Fruit fly (Drosophila melanogaster) whole organism, embryonic: ENCODE data around the gene CG15336.

ENCODE experiments used
- Blimp-1 ChIP-seq: fragments of 200-800 bp; sonication (Bioruptor generic); optimal IDR thresholded peaks from 3 replicates; lab custom pipeline; 2018; ENCODE audit warnings: missing biosample characterization, missing genetic modification characterization, mild to moderate bottlenecking, moderate library complexity, missing genetic modification reagents
- CG10431 ChIP-seq: fragments of 200-800 bp; sonication (Bioruptor generic); optimal IDR thresholded peaks from 3 replicates; lab custom pipeline; 2018; ENCODE audit warnings: missing biosample characterization, mild to moderate bottlenecking, missing genetic modification characterization
- CG11398 ChIP-seq: fragments of 200-800 bp; sonication (Bioruptor generic); optimal IDR thresholded peaks from 2 replicates; lab custom pipeline; 2016; ENCODE audit warnings: missing biosample characterization, missing genetic modification characterization
- CG11504 ChIP-seq: fragments of 200-800 bp; sonication (Bioruptor generic); optimal IDR thresholded peaks from 3 replicates; lab custom pipeline; 2019; ENCODE audit warnings: missing biosample characterization, mild to moderate bottlenecking, missing genetic modification characterization, moderate library complexity
- CG11695 ChIP-seq: fragments of 200-800 bp; sonication (Bioruptor generic); IDR thresholded peaks from 3 replicates; pipeline ENCODE4 v1.3.6; 2022; ENCODE audit warnings: missing biosample characterization, missing genetic modification characterization
- CG13287 ChIP-seq: fragments of 200-800 bp; sonication (Bioruptor generic); IDR thresholded peaks from 2 replicates; pipeline ENCODE4 v1.3.6; 2022; ENCODE audit warnings: missing biosample characterization, missing genetic modification characterization; ENCODE audit not compliant: partially characterized antibody
- CG15011 ChIP-seq: fragments of 200-800 bp; sonication (Bioruptor generic); optimal IDR thresholded peaks from 3 replicates; lab custom pipeline; 2018; ENCODE audit warnings: missing biosample characterization, mild to moderate bottlenecking, missing genetic modification characterization
- CG15073 ChIP-seq: fragments of 200-800 bp; sonication (Bioruptor generic); optimal IDR thresholded peaks from 2 replicates; lab custom pipeline; 2016; ENCODE audit warnings: missing biosample characterization, missing genetic modification characterization
- CG15269 ChIP-seq: fragments of 200-800 bp; sonication (Bioruptor generic); optimal IDR thresholded peaks from 2 replicates; lab custom pipeline; 2018; ENCODE audit warnings: missing biosample characterization, mild to moderate bottlenecking, missing genetic modification characterization, moderate library complexity
- CG15479 ChIP-seq: fragments of 200-800 bp; sonication (Bioruptor generic); optimal IDR thresholded peaks from 3 replicates; lab custom pipeline; 2019; ENCODE audit warnings: missing biosample characterization, mild to moderate bottlenecking, missing genetic modification characterization, moderate library complexity
- CG1603 ChIP-seq: fragments of 200-800 bp; sonication (Bioruptor generic); optimal IDR thresholded peaks from 2 replicates; lab custom pipeline; 2019; ENCODE audit warnings: missing biosample characterization, mild to moderate bottlenecking, missing genetic modification characterization, moderate library complexity
- CG17359 ChIP-seq: fragments of 200-800 bp; sonication (Bioruptor generic); optimal IDR thresholded peaks from 3 replicates; lab custom pipeline; 2018; ENCODE audit warnings: missing biosample characterization, mild to moderate bottlenecking, missing genetic modification characterization, moderate library complexity
- CG17568 ChIP-seq: fragments of 200-800 bp; sonication (Bioruptor generic); optimal IDR thresholded peaks from 2 replicates; lab custom pipeline; 2018; ENCODE audit warnings: missing biosample characterization, mild to moderate bottlenecking, missing genetic modification characterization, moderate library complexity
- CG2199 ChIP-seq: fragments of 200-800 bp; sonication (Bioruptor generic); IDR thresholded peaks from 3 replicates; pipeline ENCODE4 v1.3.6; 2022; ENCODE audit warnings: missing biosample characterization, missing genetic modification characterization
- CG3281 ChIP-seq: fragments of 200-800 bp; sonication (Bioruptor generic); optimal IDR thresholded peaks from 3 replicates; lab custom pipeline; 2017; ENCODE audit warnings: missing biosample characterization, mild to moderate bottlenecking, missing genetic modification characterization
- CG42726 ChIP-seq: fragments of 200-800 bp; sonication (Bioruptor generic); IDR thresholded peaks from 2 replicates; pipeline ENCODE4 v1.3.6; 2022; ENCODE audit warnings: missing biosample characterization, missing genetic modification characterization; ENCODE audit not compliant: partially characterized antibody
- CG4282 ChIP-seq: fragments of 200-800 bp; sonication (Bioruptor generic); optimal IDR thresholded peaks from 2 replicates; lab custom pipeline; 2016; ENCODE audit warnings: missing biosample characterization, missing genetic modification characterization
- CG6683 ChIP-seq: fragments of 200-800 bp; sonication (Bioruptor generic); optimal IDR thresholded peaks from 2 replicates; lab custom pipeline; 2017; ENCODE audit warnings: missing biosample characterization, mild to moderate bottlenecking, missing genetic modification characterization, missing genetic modification reagents
- CTCF ChIP-seq: fragments of 200-800 bp; sonication (Bioruptor generic); optimal IDR thresholded peaks from 2 replicates; lab custom pipeline; 2017; ENCODE audit warnings: missing biosample characterization, mild to moderate bottlenecking, missing genetic modification characterization, moderate library complexity
- Dad ChIP-seq: fragments of 200-800 bp; sonication (Bioruptor generic); optimal IDR thresholded peaks from 3 replicates; lab custom pipeline; 2016; ENCODE audit warnings: missing biosample characterization, missing genetic modification characterization
- Dbx ChIP-seq: fragments of 200-800 bp; sonication (Bioruptor generic); IDR thresholded peaks from 3 replicates; pipeline ENCODE4 v1.3.6; 2022; ENCODE audit warnings: missing biosample characterization, missing genetic modification characterization
- Doc3 ChIP-seq: fragments of 200-800 bp; sonication (Bioruptor generic); IDR thresholded peaks from 3 replicates; pipeline ENCODE4 v1.3.6; 2022; ENCODE audit warnings: missing biosample characterization, missing genetic modification characterization; ENCODE audit not compliant: partially characterized antibody
- Dref ChIP-seq: fragments of 200-800 bp; sonication (Bioruptor generic); IDR thresholded peaks from 2 replicates; pipeline ENCODE4 v1.3.6; 2022; ENCODE audit warnings: missing biosample characterization, missing genetic modification characterization
- ERR ChIP-seq: fragments of 200-800 bp; sonication (Bioruptor generic); optimal IDR thresholded peaks from 2 replicates; lab custom pipeline; 2016; ENCODE audit warnings: missing biosample characterization, missing genetic modification characterization
- Eip74EF ChIP-seq, 2 experiments: fragments of 200-800 bp in 1 of 2; fragments of >200 bp in 1 of 2; sonication (Bioruptor generic) in 1 of 2; optimal IDR thresholded peaks; 2 replicates each; lab custom pipeline; 2017 to 2019; ENCODE audit warnings: missing biosample characterization in 2 of 2, missing genetic modification characterization in 2 of 2, mild to moderate bottlenecking in 1 of 2, moderate library complexity in 1 of 2
- HLH3B ChIP-seq: fragments of 200-800 bp; sonication (Bioruptor generic); IDR thresholded peaks from 2 replicates; pipeline ENCODE4 v1.3.6; 2022; ENCODE audit warnings: missing biosample characterization, missing genetic modification characterization
- Lhr ChIP-seq: fragments of 200-800 bp; sonication (Bioruptor generic); optimal IDR thresholded peaks from 3 replicates; lab custom pipeline; 2017; ENCODE audit warnings: mild to moderate bottlenecking, missing biosample characterization, missing genetic modification reagents, missing genetic modification characterization
- Max ChIP-seq: fragments of 200-800 bp; sonication (Bioruptor generic); optimal IDR thresholded peaks from 2 replicates; lab custom pipeline; 2016; ENCODE audit warnings: missing biosample characterization, mild to moderate bottlenecking, missing genetic modification characterization
- NK7.1 ChIP-seq: fragments of 200-800 bp; sonication (Bioruptor generic); optimal IDR thresholded peaks from 3 replicates; lab custom pipeline; 2016; ENCODE audit warnings: missing biosample characterization, missing genetic modification characterization
- NfI ChIP-seq: fragments of 200-800 bp; sonication (Bioruptor generic); optimal IDR thresholded peaks from 3 replicates; lab custom pipeline; 2018; ENCODE audit warnings: missing biosample characterization, mild to moderate bottlenecking, missing genetic modification characterization, moderate library complexity
- Sin3A ChIP-seq: fragments of >200 bp; optimal IDR thresholded peaks from 2 replicates; lab custom pipeline; 2018
- Usf ChIP-seq: fragments of 200-800 bp; sonication (Bioruptor generic); optimal IDR thresholded peaks from 2 replicates; lab custom pipeline; 2017; ENCODE audit warnings: missing genotype, missing biosample characterization, missing genetic modification characterization
- Vsx1 ChIP-seq: fragments of 200-800 bp; sonication (Bioruptor generic); optimal IDR thresholded peaks from 2 replicates; lab custom pipeline; 2017; ENCODE audit warnings: missing biosample characterization, mild to moderate bottlenecking, missing genetic modification characterization, missing genetic modification reagents
- abd-A ChIP-seq: fragments of 200-800 bp; sonication (Bioruptor generic); optimal IDR thresholded peaks from 3 replicates; lab custom pipeline; 2019; ENCODE audit warnings: missing biosample characterization, mild to moderate bottlenecking, missing genetic modification characterization, moderate library complexity
- ase ChIP-seq: fragments of 200-800 bp; sonication (Bioruptor generic); IDR thresholded peaks from 3 replicates; pipeline ENCODE4 v1.3.6; 2022; ENCODE audit warnings: missing biosample characterization, missing genetic modification characterization
- caup ChIP-seq: fragments of 200-800 bp; sonication (Bioruptor generic); optimal IDR thresholded peaks from 3 replicates; lab custom pipeline; 2017; ENCODE audit warnings: missing biosample characterization, mild to moderate bottlenecking, missing genetic modification characterization, moderate library complexity; ENCODE audit not compliant: severe bottlenecking
- chinmo ChIP-seq: fragments of 200-800 bp; sonication (Bioruptor generic); IDR thresholded peaks from 4 replicates; pipeline ENCODE4 v1.3.6; 2022; ENCODE audit warnings: missing biosample characterization, missing genetic modification characterization; ENCODE audit not compliant: partially characterized antibody
- disco-r ChIP-seq: fragments of 200-800 bp; sonication (Bioruptor generic); optimal IDR thresholded peaks from 2 replicates; lab custom pipeline; 2016; ENCODE audit warnings: missing biosample characterization, missing genetic modification characterization
- esg ChIP-seq: fragments of 200-800 bp; sonication (Bioruptor generic); conservative IDR thresholded peaks from 2 replicates; pipeline ENCODE4 v1.3.6; 2022; ENCODE audit warnings: missing biosample characterization, missing genetic modification characterization
- exex ChIP-seq: fragments of 200-800 bp; sonication (Bioruptor generic); optimal IDR thresholded peaks from 4 replicates; lab custom pipeline; 2018; ENCODE audit warnings: missing biosample characterization, mild to moderate bottlenecking, missing genetic modification characterization, moderate library complexity
- gce ChIP-seq: fragments of 200-800 bp; sonication (Bioruptor generic); IDR thresholded peaks from 3 replicates; pipeline ENCODE4 v1.3.6; 2022; ENCODE audit warnings: missing biosample characterization, missing genetic modification characterization
- hkb ChIP-seq, 2 experiments: fragments of 200-800 bp in 1 of 2; fragments of >200 bp in 1 of 2; sonication (Bioruptor generic) in 1 of 2; IDR thresholded peaks in 1 of 2; optimal IDR thresholded peaks in 1 of 2; 2 replicates each; pipeline versions ENCODE4 v1.3.6 to Lab custom; 2017 to 2022; ENCODE audit warnings: missing biosample characterization in 1 of 2, missing genetic modification characterization in 1 of 2
- jing ChIP-seq: fragments of 200-800 bp; sonication (Bioruptor generic); optimal IDR thresholded peaks from 2 replicates; lab custom pipeline; 2018; ENCODE audit warnings: missing biosample characterization, mild to moderate bottlenecking, missing genetic modification characterization
- kah ChIP-seq: fragments of 200-800 bp; sonication (Bioruptor generic); optimal IDR thresholded peaks from 2 replicates; lab custom pipeline; 2018; ENCODE audit warnings: missing biosample characterization, mild to moderate bottlenecking, missing genetic modification characterization
- mirr ChIP-seq: fragments of 200-800 bp; sonication (Bioruptor generic); optimal IDR thresholded peaks from 3 replicates; lab custom pipeline; 2018; ENCODE audit warnings: missing biosample characterization, mild to moderate bottlenecking, missing genetic modification characterization
- psq ChIP-seq: fragments of 200-800 bp; sonication (Bioruptor generic); optimal IDR thresholded peaks from 2 replicates; lab custom pipeline; 2017; ENCODE audit warnings: missing biosample characterization, missing genetic modification characterization
- sug ChIP-seq: fragments of 200-800 bp; optimal IDR thresholded peaks from 2 replicates; lab custom pipeline; 2019; ENCODE audit warnings: missing biosample characterization, mild to moderate bottlenecking, missing genetic modification characterization, moderate library complexity
- tap ChIP-seq: fragments of 200-800 bp; optimal IDR thresholded peaks from 3 replicates; lab custom pipeline; 2019; ENCODE audit warnings: missing biosample characterization, mild to moderate bottlenecking, missing genetic modification characterization, moderate library complexity
- toy ChIP-seq: fragments of 200-800 bp; sonication (Bioruptor generic); IDR thresholded peaks from 2 replicates; pipeline ENCODE4 v1.3.6; 2022; ENCODE audit warnings: missing biosample characterization, missing genetic modification characterization
- zfh1 ChIP-seq: fragments of 200-800 bp; sonication (Bioruptor generic); IDR thresholded peaks from 3 replicates; pipeline ENCODE4 v1.3.6; 2022; ENCODE audit warnings: missing biosample characterization, missing genetic modification characterization

CG15336 gene

DNA sequence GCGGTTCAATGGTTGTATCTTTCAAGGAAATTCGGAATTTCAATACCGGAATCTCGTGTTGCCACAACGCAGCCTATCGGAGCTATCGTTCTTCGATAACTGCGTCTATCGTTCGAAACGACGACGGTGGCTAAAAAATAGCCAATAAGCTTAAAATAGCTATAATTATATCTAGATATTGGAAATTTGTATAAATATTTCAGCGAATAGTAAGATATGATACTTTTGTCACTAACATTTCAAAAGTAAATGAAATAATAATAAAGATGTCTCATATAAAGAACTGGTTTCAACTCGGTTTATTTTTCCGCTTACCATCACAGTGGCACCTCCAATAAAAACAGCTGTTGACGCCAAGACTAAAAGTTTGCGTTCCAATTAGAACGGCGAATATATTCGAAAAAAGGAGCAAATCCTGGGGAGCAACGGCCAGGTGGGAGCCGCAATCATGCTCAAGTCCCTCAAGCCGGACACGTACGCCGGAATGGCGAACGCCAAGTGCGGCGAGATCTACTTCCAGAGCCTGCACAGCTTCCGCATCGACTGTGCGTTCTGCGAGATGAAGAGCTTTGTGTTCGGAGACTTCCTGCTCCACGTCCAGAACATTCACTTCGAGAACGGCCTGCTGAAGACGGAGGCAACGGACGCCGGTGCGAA lies 2.1 kb upstream of the CG15336 start, which contains the start of the genes alpha-PheRS and CG2129 (continued):
- TF ChIP-seq Eip74EF (GFP tag; optimal IDR thresholded peaks at IDR 0.05; lab: Kevin White, UChicago), result peak in 1 of 2 experiments; percentile 15
- TF ChIP-seq Max, result peak; percentile 37
- TF ChIP-seq disco-r, result no peak
- TF ChIP-seq CG15479, result no peak
- no peak for TF ChIP-seq tap (tag; lab: Kevin White, UChicago)
- no peak for TF ChIP-seq psq (GFP tag; lab: Kevin White, UChicago)
- TF ChIP-seq NK7.1 (GFP tag; lab: Kevin White, UChicago), result no peak
- TF ChIP-seq zfh1 (GFP tag; lab: Robert Waterston, UW), result no peak
- TF ChIP-seq chinmo (GFP tag; lab: Robert Waterston, UW), result no peak
- TF ChIP-seq CG17359 (tag; lab: Kevin White, UChicago), result no peak
- TF ChIP-seq CG2199 (GFP tag; lab: Robert Waterston, UW), result no peak
- TF ChIP-seq Vsx1 (GFP tag; lab: Kevin White, UChicago), result no peak
- TF ChIP-seq mirr (GFP tag; lab: Kevin White, UChicago), result no peak
- TF ChIP-seq kah, result no peak
- no peak for TF ChIP-seq ase (GFP tag; lab: Robert Waterston, UW)
- TF ChIP-seq CG6683 (GFP tag; lab: Kevin White, UChicago), result no peak
- no peak for TF ChIP-seq Usf
- no peak for TF ChIP-seq Doc3 (GFP tag; lab: Robert Waterston, UW)
- peak; percentile 23 for TF ChIP-seq Sin3A (lab: Kevin White, UChicago)
- no peak for TF ChIP-seq abd-A (tag; lab: Kevin White, UChicago)
- no peak for TF ChIP-seq CG10431 (GFP tag; lab: Kevin White, UChicago)
- TF ChIP-seq esg (GFP tag; lab: Robert Waterston, UW), result no peak
- TF ChIP-seq CG13287, result peak; percentile 53; the same call in 1 of the 2 replicates
- no peak for TF ChIP-seq Dbx (GFP tag; lab: Robert Waterston, UW)
- TF ChIP-seq caup, result no peak
- TF ChIP-seq jing (GFP tag; lab: Kevin White, UChicago), result no peak
- TF ChIP-seq ERR (GFP tag; lab: Kevin White, UChicago), result no peak
- TF ChIP-seq CG11504 (tag; lab: Kevin White, UChicago), result no peak
- no peak for TF ChIP-seq CG11695 (GFP tag; lab: Robert Waterston, UW)
- TF ChIP-seq Dad (GFP tag; lab: Kevin White, UChicago), result no peak
- TF ChIP-seq exex (tag; lab: Kevin White, UChicago), result no peak
- TF ChIP-seq CG15269 (tag; lab: Kevin White, UChicago), result no peak
- TF ChIP-seq hkb (optimal IDR thresholded peaks at IDR 0.05; lab: Kevin White, UChicago), result no peak
- no peak for TF ChIP-seq hkb (GFP tag; IDR thresholded peaks at IDR 0.05; lab: Robert Waterston, UW)
- TF ChIP-seq CG11398 (GFP tag; lab: Kevin White, UChicago), result no peak
- TF ChIP-seq CG17568 (GFP tag; lab: Kevin White, UChicago), result no peak
- no peak for TF ChIP-seq toy (GFP tag; lab: Robert Waterston, UW)
- no peak for TF ChIP-seq Blimp-1
- no peak for TF ChIP-seq CG4282 (GFP tag; lab: Kevin White, UChicago)
- no peak for TF ChIP-seq gce (GFP tag; lab: Robert Waterston, UW)
- peak; percentile 13 for TF ChIP-seq CG3281 (GFP tag; lab: Kevin White, UChicago)
- TF ChIP-seq Lhr (GFP tag; lab: Kevin White, UChicago), result no peak
- peak; percentile 68 for TF ChIP-seq Dref (GFP tag; lab: Robert Waterston, UW)
- no peak for TF ChIP-seq CTCF (GFP tag; lab: Kevin White, UChicago)
- peak; percentile 11 for TF ChIP-seq CG1603 (tag; lab: Kevin White, UChicago)
- no peak for TF ChIP-seq HLH3B (GFP tag; lab: Robert Waterston, UW)
- TF ChIP-seq NfI (GFP tag; lab: Kevin White, UChicago), result peak; percentile 18
- TF ChIP-seq sug (tag; lab: Kevin White, UChicago), result peak; percentile 48
- no peak for TF ChIP-seq CG42726 (GFP tag; lab: Robert Waterston, UW)
- TF ChIP-seq CG15073 (GFP tag; lab: Kevin White, UChicago), result no peak
- TF ChIP-seq CG15011 (GFP tag; lab: Kevin White, UChicago), result no peak
